Fruit fly (Drosophila melanogaster): ENCODE measurements around the gene CG7724.

dm6 chr3L:17047811-17048239 is 7.6 kb upstream of the CG7724 start:
- peak; percentile 43 for TF ChIP-seq psq (GFP tag; optimal IDR thresholded peaks at IDR 0.05)
- TF ChIP-seq h (GFP tag; optimal IDR thresholded peaks at IDR 0.05) = peak; percentile 54
- TF ChIP-seq OdsH (GFP tag; optimal IDR thresholded peaks at IDR 0.05) = peak; percentile 33
- TF ChIP-seq tai (GFP tag; optimal IDR thresholded peaks at IDR 0.05) = no peak
- no peak for TF ChIP-seq fru (GFP tag; optimal IDR thresholded peaks at IDR 0.05)
- TF ChIP-seq Hr78 (GFP tag; optimal IDR thresholded peaks at IDR 0.05) = no peak
- no peak for TF ChIP-seq GATAd (GFP tag; optimal IDR thresholded peaks at IDR 0.05)
- TF ChIP-seq HLH106 (tag; optimal IDR thresholded peaks at IDR 0.05) = no peak
- TF ChIP-seq Sp1 (GFP tag; optimal IDR thresholded peaks at IDR 0.05) = peak; percentile 33
